Worm (Caenorhabditis elegans) whole organism, L2 larva: ENCODE measurements around the gene F41G4.8.

Source experiments
- ceh-82 ChIP-seq: fragments of 150-350 bp; optimal IDR thresholded peaks from 2 replicates; lab custom pipeline; 2014; ENCODE audit warnings: missing biosample characterization, missing genetic modification characterization
- crh-2 ChIP-seq: sonication (generic microtip); optimal IDR thresholded peaks from 2 replicates; lab custom pipeline; 2017; ENCODE audit warnings: missing biosample characterization, missing genetic modification characterization
- dmd-4 ChIP-seq: sonication (generic microtip); optimal IDR thresholded peaks from 2 replicates; lab custom pipeline; 2017; ENCODE audit warnings: missing biosample characterization, missing genetic modification characterization
- fos-1 ChIP-seq: fragments of 150-350 bp; optimal IDR thresholded peaks from 2 replicates; lab custom pipeline; 2014; ENCODE audit warnings: missing biosample characterization, missing genetic modification characterization
- lin-13 ChIP-seq: fragments of 150-350 bp; optimal IDR thresholded peaks from 2 replicates; lab custom pipeline; 2014; ENCODE audit warnings: missing biosample characterization, missing genetic modification reagents, missing genetic modification characterization
- mab-5 ChIP-seq: fragments of 150-350 bp; optimal IDR thresholded peaks from 2 replicates; lab custom pipeline; 2014; ENCODE audit warnings: missing biosample characterization, missing genetic modification characterization
- nhr-11 ChIP-seq: fragments of 150-350 bp; optimal IDR thresholded peaks from 2 replicates; lab custom pipeline; 2014; ENCODE audit warnings: missing biosample characterization, missing genetic modification characterization
- nhr-237 ChIP-seq: fragments of 150-350 bp; optimal IDR thresholded peaks from 2 replicates; lab custom pipeline; 2014; ENCODE audit warnings: missing biosample characterization, missing genetic modification characterization
- unc-39 ChIP-seq: fragments of 150-350 bp; optimal IDR thresholded peaks from 2 replicates; lab custom pipeline; 2014; ENCODE audit warnings: missing biosample characterization, missing genetic modification characterization
- zag-1 ChIP-seq: fragments of 150-350 bp; optimal IDR thresholded peaks from 2 replicates; lab custom pipeline; 2014; ENCODE audit warnings: missing biosample characterization, missing genetic modification characterization

DNA sequence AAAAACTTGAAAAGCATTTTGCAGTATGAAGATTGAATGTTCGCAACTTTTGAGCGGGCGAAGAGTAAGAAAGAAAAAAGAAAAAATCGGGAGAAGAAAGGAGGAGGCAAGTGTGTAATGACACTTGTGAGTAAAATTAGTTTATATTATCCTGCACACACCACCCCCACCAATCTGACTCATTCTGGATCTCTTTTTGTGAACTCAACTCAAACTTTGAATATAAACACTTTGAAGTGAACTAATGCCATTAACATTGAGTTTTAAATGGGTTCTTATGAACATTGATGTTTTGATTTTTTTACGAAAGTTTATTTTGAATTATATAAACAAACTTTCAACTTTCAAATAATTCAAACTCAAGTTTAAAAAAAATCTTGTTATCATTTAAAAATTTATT lies at the start of gene F41G4.8:
- no peak for TF ChIP-seq nhr-237 (tag; lab: Kevin White, UChicago)
- TF ChIP-seq fos-1 (tag; lab: Kevin White, UChicago) = no peak
- no peak for TF ChIP-seq unc-39 (tag; lab: Kevin White, UChicago)
- no peak for TF ChIP-seq crh-2 (tag; lab: Kevin White, UChicago)
- TF ChIP-seq lin-13 (GFP tag; lab: Kevin White, UChicago) = no peak
- TF ChIP-seq zag-1 (tag; lab: Kevin White, UChicago) = no peak
- no peak for TF ChIP-seq ceh-82 (tag; lab: Kevin White, UChicago)
- no peak for TF ChIP-seq dmd-4 (tag; lab: Kevin White, UChicago)
- no peak for TF ChIP-seq nhr-11 (tag; lab: Kevin White, UChicago)
- no peak for TF ChIP-seq mab-5 (tag; lab: Kevin White, UChicago)
